Fruit fly (Drosophila melanogaster): ENCODE data around the gene Fnta.
A peak's percentile ranks its signal among the peaks of the same experiment; 100 is the strongest.

Fnta gene

dm6 chr2L:4837772-4838397 is 7.4 kb upstream of the Fnta start, which contains the start of the genes tank and CG12194 (continued):
- TF ChIP-seq Smox (GFP tag; optimal IDR thresholded peaks at IDR 0.05): peak; percentile 98
- peak; percentile 98 to 99 for TF ChIP-seq salr (GFP tag; optimal IDR thresholded peaks at IDR 0.05)
- TF ChIP-seq CG11294 (GFP tag; IDR thresholded peaks at IDR 0.05): peak; percentile 99
- TF ChIP-seq CG15336 (GFP tag; IDR thresholded peaks at IDR 0.05): peak; percentile 100
- TF ChIP-seq Eip93F (GFP tag; optimal IDR thresholded peaks at IDR 0.05): peak; percentile 95
- peak; percentile 99 for TF ChIP-seq CG11762 (GFP tag; optimal IDR thresholded peaks at IDR 0.05; ENCODE audit: insufficient read depth)
- TF ChIP-seq achi (GFP tag; optimal IDR thresholded peaks at IDR 0.05): peak; percentile 99
- TF ChIP-seq CG3032 (tag; optimal IDR thresholded peaks at IDR 0.05): peak; percentile 98
- peak; percentile 97 for TF ChIP-seq fd85E (GFP tag; optimal IDR thresholded peaks at IDR 0.05)
- peak; percentile 99 for TF ChIP-seq Hr39 (GFP tag; optimal IDR thresholded peaks at IDR 0.05)
- peak; percentile 99 for TF ChIP-seq CG8119 (GFP tag; IDR thresholded peaks at IDR 0.05)
- TF ChIP-seq spab (GFP tag; optimal IDR thresholded peaks at IDR 0.05): peak; percentile 98
- TF ChIP-seq dac (GFP tag; optimal IDR thresholded peaks at IDR 0.05): peak; percentile 100
- peak; percentile 100 for TF ChIP-seq eg (GFP tag; IDR thresholded peaks at IDR 0.05)
- TF ChIP-seq net (GFP tag; optimal IDR thresholded peaks at IDR 0.05): peak; percentile 100
- peak; percentile 99 for TF ChIP-seq esn (GFP tag; optimal IDR thresholded peaks at IDR 0.05)
- peak; percentile 99 for TF ChIP-seq Ets96B (tag; optimal IDR thresholded peaks at IDR 0.05)
- peak; percentile 91 to 94 for TF ChIP-seq ss (GFP tag; optimal IDR thresholded peaks at IDR 0.05)
- peak; percentile 96 for TF ChIP-seq dsx (GFP tag; optimal IDR thresholded peaks at IDR 0.05; ENCODE audit: poor library complexity, severe bottlenecking)
- TF ChIP-seq CG7368 (GFP tag; optimal IDR thresholded peaks at IDR 0.05): peak; percentile 99
- peak; percentile 98 for TF ChIP-seq CG8319 (GFP tag; optimal IDR thresholded peaks at IDR 0.05)
- TF ChIP-seq Met (GFP tag; optimal IDR thresholded peaks at IDR 0.05): peak; percentile 99
- TF ChIP-seq Eip75B (GFP tag; optimal IDR thresholded peaks at IDR 0.05): peak; percentile 99
- peak; percentile 97 for TF ChIP-seq vri (GFP tag; optimal IDR thresholded peaks at IDR 0.05)
- peak; percentile 99 for TF ChIP-seq Lpt (GFP tag; optimal IDR thresholded peaks at IDR 0.05)
- peak; percentile 95 for TF ChIP-seq Hr38 (GFP tag; optimal IDR thresholded peaks at IDR 0.05)
- peak; percentile 98 for TF ChIP-seq Ets21C (GFP tag; optimal IDR thresholded peaks at IDR 0.05)
- TF ChIP-seq CG16779 (tag; optimal IDR thresholded peaks at IDR 0.05): peak; percentile 98
- TF ChIP-seq CG10669 (GFP tag; optimal IDR thresholded peaks at IDR 0.05): peak; percentile 99
- peak; percentile 95 for TF ChIP-seq CG6854 (GFP tag; optimal IDR thresholded peaks at IDR 0.05)
- TF ChIP-seq Sox14 (GFP tag; optimal IDR thresholded peaks at IDR 0.05): peak; percentile 100

DNA sequence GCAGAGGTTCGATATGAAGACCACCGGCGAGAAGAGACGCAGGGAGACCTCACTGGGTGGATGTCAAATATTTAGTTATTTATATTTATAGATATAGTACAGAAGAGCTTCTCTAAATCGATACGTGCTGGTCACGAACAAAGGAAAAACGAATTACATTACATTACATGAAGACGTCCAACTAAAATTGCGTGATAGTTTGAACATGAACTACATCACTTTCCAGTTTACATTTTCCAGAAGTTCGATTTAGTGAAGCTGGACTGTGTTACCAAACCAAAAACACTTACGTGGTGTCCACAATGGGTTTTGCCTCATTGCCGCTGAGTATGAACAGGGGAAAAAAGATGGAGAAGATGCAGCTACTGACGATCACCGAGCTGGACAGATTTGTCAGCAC is 5.7 kb upstream of the Fnta start:
- TF ChIP-seq CG15336 (GFP tag; IDR thresholded peaks at IDR 0.05): peak; percentile 35; the same call in 1 of the 2 replicates
- peak; percentile 30 for TF ChIP-seq Eip78C (GFP tag)
- no peak for TF ChIP-seq CG4318 (GFP tag; optimal IDR thresholded peaks at IDR 0.05)
- peak; percentile 12 for TF ChIP-seq Hr4 (GFP tag; optimal IDR thresholded peaks at IDR 0.05)
- TF ChIP-seq eg (GFP tag; IDR thresholded peaks at IDR 0.05): 0 out of 3 replicates have a peak, but pooled peaks have one; percentile 62

DNA sequence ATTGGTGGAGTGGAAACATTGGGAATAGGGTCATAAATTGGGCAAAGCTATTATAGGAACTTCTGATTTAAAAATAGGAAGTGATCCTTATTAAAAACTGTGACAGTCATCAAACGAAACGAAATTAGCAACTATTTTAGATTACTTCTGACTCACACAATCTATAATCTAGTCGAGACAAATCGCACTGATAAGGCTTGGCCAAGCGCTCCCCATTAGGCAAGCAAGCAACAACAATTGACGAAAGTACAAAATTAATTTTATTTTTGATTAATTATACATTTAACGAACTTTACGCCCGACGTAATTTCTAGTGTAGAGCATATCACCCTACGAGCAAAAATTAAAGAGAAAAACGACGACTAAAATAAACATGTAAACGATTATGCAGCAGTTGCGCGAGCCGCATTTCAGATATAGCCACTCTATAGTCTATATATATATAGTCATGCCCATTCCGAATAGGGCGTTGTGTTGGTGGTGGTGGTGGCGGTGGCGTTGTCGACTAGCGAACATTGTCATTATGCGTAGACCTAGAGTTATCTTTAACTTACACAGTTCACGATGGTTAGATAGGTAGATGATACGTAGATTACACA is 4.7 kb upstream of the Fnta start, which contains the start of gene Ir25a:
Gene Ir25a, minus strand, starts transcription at position 210 of the 599 bp plus-strand sequence.
- TF ChIP-seq Hr39 (GFP tag; optimal IDR thresholded peaks at IDR 0.05) (no peak), Eip78C (GFP tag) (peak; percentile 6), OdsH (GFP tag; optimal IDR thresholded peaks at IDR 0.05) (no peak), pdm3 (GFP tag; optimal IDR thresholded peaks at IDR 0.05) (no peak), CG8119 (GFP tag; IDR thresholded peaks at IDR 0.05) (no peak), Ets96B (tag; optimal IDR thresholded peaks at IDR 0.05) (no peak), cyc (GFP tag; optimal IDR thresholded peaks at IDR 0.05) (no peak)
